Worm (Caenorhabditis elegans): ENCODE results near the gene gar-1.

The gar-1 gene

DNA sequence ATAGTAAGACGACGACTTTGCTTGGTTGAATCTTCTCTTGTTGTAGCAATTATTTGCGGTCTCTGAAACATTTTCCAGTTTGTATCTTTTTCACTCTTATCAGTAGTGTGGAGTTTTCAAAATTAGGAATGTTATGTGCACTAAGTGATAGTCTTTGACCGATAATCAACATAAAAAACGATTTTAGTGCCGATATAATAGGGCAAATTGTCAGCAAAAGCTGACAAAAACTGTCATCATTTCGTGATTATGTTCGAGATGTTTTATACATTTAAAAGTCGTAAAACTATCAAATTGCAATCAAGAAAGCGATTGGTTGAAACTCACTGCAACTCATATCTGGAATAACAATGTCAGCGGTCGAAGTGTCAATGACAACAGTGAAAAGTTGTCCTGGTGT, 39.4 kb downstream of the gar-1 start (continued):
- no peak for TF ChIP-seq snpc-1.2 (GFP tag; IDR thresholded peaks at IDR 0.05)
- TF ChIP-seq unc-62 (GFP tag; optimal IDR thresholded peaks at IDR 0.05 in 1 of 2): no peak
- no peak for TF ChIP-seq unc-62 (tag; optimal IDR thresholded peaks at IDR 0.05)
- TF ChIP-seq unc-130 (GFP tag; optimal IDR thresholded peaks at IDR 0.05): no peak
- no peak for TF ChIP-seq mep-1 (tag; optimal IDR thresholded peaks at IDR 0.05)
- no peak for TF ChIP-seq attf-4 (tag; optimal IDR thresholded peaks at IDR 0.05)
- no peak for TF ChIP-seq lin-1 (GFP tag; IDR thresholded peaks at IDR 0.05)
- no peak for TF ChIP-seq zip-11 (GFP tag; IDR thresholded peaks at IDR 0.05)
- no peak for TF ChIP-seq daf-8 (GFP tag; IDR thresholded peaks at IDR 0.05)
- no peak for TF ChIP-seq lsy-2 (tag; optimal IDR thresholded peaks at IDR 0.05)
- TF ChIP-seq php-3 (GFP tag; IDR thresholded peaks at IDR 0.05): peak; percentile 99
- TF ChIP-seq fos-1 (tag; optimal IDR thresholded peaks at IDR 0.05): no peak
- no peak for TF ChIP-seq dmd-9 (GFP tag; IDR thresholded peaks at IDR 0.05)
- no peak for TF ChIP-seq snpc-4 (tag; optimal IDR thresholded peaks at IDR 0.05)
- no peak for TF ChIP-seq spr-3 (GFP tag; optimal IDR thresholded peaks at IDR 0.05)
- no peak for TF ChIP-seq lin-38 (GFP tag; IDR thresholded peaks at IDR 0.05)

DNA sequence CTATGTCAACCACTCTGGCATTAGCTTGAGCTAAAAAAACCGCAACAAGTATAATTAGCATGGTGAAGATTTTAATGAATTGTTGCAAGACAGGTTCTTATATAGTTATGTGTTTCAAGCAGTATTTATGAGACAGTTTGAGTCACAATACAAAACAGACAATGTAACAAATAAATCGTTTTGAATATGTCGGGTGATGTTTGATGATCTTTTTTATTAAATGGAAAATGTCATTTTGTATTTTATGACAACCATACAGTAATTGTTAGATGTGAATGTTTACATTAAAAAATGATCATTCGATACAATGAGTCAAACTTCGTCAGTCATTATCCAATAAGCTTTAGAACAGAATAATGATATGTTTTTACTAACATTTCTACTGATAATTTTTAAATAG, 41.3 kb downstream of the gar-1 start, which contains the start of gene K10C2.7:
TSS of gene K10C2.7 (minus strand) at position 101 of the 400 bp plus-strand sequence.
- no peak for TF ChIP-seq mes-2 (tag; optimal IDR thresholded peaks at IDR 0.05; ENCODE audit: poor library complexity, severe bottlenecking)
- peak; percentile 19 for TF ChIP-seq dve-1 (tag; optimal IDR thresholded peaks at IDR 0.05; ENCODE audit: insufficient read depth)

DNA sequence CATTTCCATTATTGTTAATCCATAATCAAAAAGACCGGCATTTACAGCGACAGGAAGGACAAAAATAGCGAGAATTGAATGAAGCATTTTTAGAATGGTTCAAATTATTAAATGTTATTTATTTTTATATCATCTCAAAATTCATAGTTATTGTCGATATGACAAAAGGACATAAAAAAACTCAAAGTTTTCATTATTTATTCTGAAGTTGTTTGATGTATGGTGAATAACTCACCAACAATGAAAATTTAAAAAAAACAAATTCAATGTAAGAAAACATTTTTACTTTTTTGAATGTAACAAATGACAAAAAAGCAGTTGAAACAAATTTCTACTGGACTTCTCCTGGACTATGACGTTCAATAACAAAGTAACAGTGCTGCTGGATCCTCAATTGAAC, 44.2 kb downstream of the gar-1 start, which contains the start of gene K10C2.14:
TSS of gene K10C2.14 (minus strand) at position 101 of the 400 bp plus-strand sequence.
- TF ChIP-seq hif-1 (tag; optimal IDR thresholded peaks at IDR 0.05) (no peak), lin-38 (GFP tag; IDR thresholded peaks at IDR 0.05) (no peak), zag-1 (tag; optimal IDR thresholded peaks at IDR 0.05) (no peak), unc-39 (tag; optimal IDR thresholded peaks at IDR 0.05) (no peak), nhr-237 (tag; optimal IDR thresholded peaks at IDR 0.05) (no peak), spr-1 (tag; optimal IDR thresholded peaks at IDR 0.05) (no peak), Y5F2A.4 (GFP tag; optimal IDR thresholded peaks at IDR 0.05) (no peak), lsy-2 (tag; optimal IDR thresholded peaks at IDR 0.05) (no peak), lin-29 (GFP tag; IDR thresholded peaks at IDR 0.05) (no peak), attf-4 (tag; optimal IDR thresholded peaks at IDR 0.05) (no peak), unc-62 (GFP tag; optimal IDR thresholded peaks at IDR 0.05 in 1 of 2) (no peak), unc-62 (tag; optimal IDR thresholded peaks at IDR 0.05) (no peak), php-3 (GFP tag; IDR thresholded peaks at IDR 0.05) (no peak), duxl-1 (tag; optimal IDR thresholded peaks at IDR 0.05; ENCODE audit: poor library complexity) (no peak), daf-19 (GFP tag; conservative IDR thresholded peaks at IDR 0.05) (no peak), zfp-3 (GFP tag; conservative IDR thresholded peaks at IDR 0.05) (no peak), sdz-12 (GFP tag; optimal IDR thresholded peaks at IDR 0.05) (no peak), lin-1 (GFP tag; IDR thresholded peaks at IDR 0.05) (no peak), nhr-28 (tag; optimal IDR thresholded peaks at IDR 0.05) (no peak), lin-13 (GFP tag; optimal IDR thresholded peaks at IDR 0.05) (no peak), hlh-30 (tag; optimal IDR thresholded peaks at IDR 0.05; ENCODE audit: insufficient read depth) (no peak)

DNA sequence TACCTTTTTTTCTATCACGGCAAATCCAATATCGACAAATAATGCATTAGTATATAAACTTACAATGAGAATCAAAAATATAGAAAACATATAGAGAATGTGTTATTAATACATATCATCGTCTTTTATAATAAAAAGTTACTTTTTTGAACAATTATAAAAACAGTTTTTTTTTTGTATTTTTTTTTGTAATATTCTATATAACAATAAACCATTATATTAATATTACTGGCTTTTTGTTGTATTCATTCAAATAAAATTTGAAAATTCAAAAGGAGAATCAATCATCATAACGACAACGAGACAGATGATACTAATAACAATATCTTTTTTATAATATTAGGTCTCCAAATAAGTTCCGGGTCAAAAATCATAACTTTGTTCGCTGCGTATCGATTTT, 47.1 kb downstream of the gar-1 start, which contains the start of gene K10C2.8:
TSS of gene K10C2.8 (minus strand) at position 101 of the 400 bp plus-strand sequence.
- TF ChIP-seq ZK546.5 (tag; optimal IDR thresholded peaks at IDR 0.05): no peak
- no peak for TF ChIP-seq nhr-237 (tag; optimal IDR thresholded peaks at IDR 0.05)
- TF ChIP-seq ztf-11 (tag; optimal IDR thresholded peaks at IDR 0.05): no peak
- TF ChIP-seq daf-8 (GFP tag; IDR thresholded peaks at IDR 0.05): no peak
- TF ChIP-seq vab-7 (GFP tag; IDR thresholded peaks at IDR 0.05): no peak
- TF ChIP-seq ama-1 (optimal IDR thresholded peaks at IDR 0.05): no peak
- TF ChIP-seq php-3 (GFP tag; IDR thresholded peaks at IDR 0.05): no peak
- TF ChIP-seq F49E8.2 (tag; optimal IDR thresholded peaks at IDR 0.05; ENCODE audit: borderline replicate concordance): no peak
- TF ChIP-seq nhr-102 (tag; optimal IDR thresholded peaks at IDR 0.05): no peak
- no peak for TF ChIP-seq ceh-28 (tag; optimal IDR thresholded peaks at IDR 0.05)
